Worm (Caenorhabditis elegans) whole organism, late embryonic: ENCODE data around the gene pfk-1.2.

Experiments
- C08G9.2 ChIP-seq: sonication (generic microtip); optimal IDR thresholded peaks from 2 replicates; lab custom pipeline; 2016; ENCODE audit warnings: mild to moderate bottlenecking, missing genetic modification characterization, moderate library complexity, missing compliant biosample characterization
- C38D4.7 ChIP-seq: fragments of 200-800 bp; sonication (Bioruptor generic); optimal IDR thresholded peaks from 2 replicates; lab custom pipeline; 2018; ENCODE audit warnings: mild to moderate bottlenecking, missing genetic modification characterization, moderate library complexity, missing compliant biosample characterization
- K09A11.1 ChIP-seq: sonication (generic microtip); optimal IDR thresholded peaks from 2 replicates; lab custom pipeline; 2017; ENCODE audit warnings: antibody characterized with exemption, mild to moderate bottlenecking, missing genetic modification characterization, missing compliant biosample characterization; ENCODE audit not compliant: insufficient read depth
- T23F11.4 ChIP-seq: fragments of 200-800 bp; sonication (Bioruptor generic); optimal IDR thresholded peaks from 2 replicates; lab custom pipeline; 2018; ENCODE audit warnings: mild to moderate bottlenecking, missing genetic modification characterization, missing compliant biosample characterization
- ahr-1 ChIP-seq: sonication (generic microtip); optimal IDR thresholded peaks from 2 replicates; lab custom pipeline; 2016; ENCODE audit warnings: missing genetic modification characterization, missing compliant biosample characterization
- ceh-14 ChIP-seq: sonication (generic microtip); optimal IDR thresholded peaks from 2 replicates; lab custom pipeline; 2016; ENCODE audit warnings: missing genotype, missing genetic modification characterization, missing compliant biosample characterization
- ceh-18 ChIP-seq: sonication (generic microtip); optimal IDR thresholded peaks from 2 replicates; lab custom pipeline; 2016; ENCODE audit warnings: missing genetic modification characterization, missing compliant biosample characterization
- ceh-19 ChIP-seq: fragments of 200-800 bp; sonication (Bioruptor generic); optimal IDR thresholded peaks from 2 replicates; lab custom pipeline; 2018; ENCODE audit warnings: mild to moderate bottlenecking, missing genetic modification characterization, missing compliant biosample characterization
- ceh-2 ChIP-seq: sonication (generic microtip); optimal IDR thresholded peaks from 2 replicates; lab custom pipeline; 2016; ENCODE audit warnings: missing genotype, missing genetic modification characterization, missing compliant biosample characterization
- ceh-22 ChIP-seq: sonication (generic microtip); optimal IDR thresholded peaks from 2 replicates; lab custom pipeline; 2017; ENCODE audit warnings: missing biosample characterization, missing genetic modification characterization
- ceh-31 ChIP-seq: sonication (generic microtip); optimal IDR thresholded peaks from 2 replicates; lab custom pipeline; 2016; ENCODE audit warnings: missing genetic modification characterization, missing compliant biosample characterization
- ceh-34 ChIP-seq: sonication (generic microtip); optimal IDR thresholded peaks from 2 replicates; lab custom pipeline; 2016; ENCODE audit warnings: mild to moderate bottlenecking, missing genetic modification characterization, missing compliant biosample characterization
- ceh-45 ChIP-seq: fragments of 200-800 bp; sonication (Bioruptor generic); IDR thresholded peaks from 2 replicates; pipeline ENCODE4 v1.3.6; 2022; ENCODE audit warnings: missing genetic modification reagents, missing genetic modification characterization, missing compliant biosample characterization
- ceh-48 ChIP-seq: sonication (generic microtip); optimal IDR thresholded peaks from 2 replicates; lab custom pipeline; 2016; ENCODE audit warnings: missing genetic modification characterization, inconsistent platforms, missing compliant biosample characterization
- ceh-6 ChIP-seq: fragments of 200-800 bp; sonication (Bioruptor generic); optimal IDR thresholded peaks from 2 replicates; lab custom pipeline; 2018; ENCODE audit warnings: mild to moderate bottlenecking, missing genetic modification characterization, missing compliant biosample characterization
- ceh-9 ChIP-seq: sonication (generic microtip); optimal IDR thresholded peaks from 2 replicates; lab custom pipeline; 2016; ENCODE audit warnings: mild to moderate bottlenecking, missing genetic modification characterization, inconsistent platforms, missing compliant biosample characterization
- che-1 ChIP-seq: sonication (generic microtip); optimal IDR thresholded peaks from 2 replicates; lab custom pipeline; 2016; ENCODE audit warnings: mild to moderate bottlenecking, missing genetic modification characterization, missing compliant biosample characterization
- dmd-4 ChIP-seq: sonication (generic microtip); optimal IDR thresholded peaks from 2 replicates; lab custom pipeline; 2016; ENCODE audit warnings: borderline replicate concordance, missing genetic modification characterization, missing compliant biosample characterization
- dve-1 ChIP-seq: sonication (generic microtip); optimal IDR thresholded peaks from 2 replicates; lab custom pipeline; 2017; ENCODE audit warnings: antibody characterized with exemption, mild to moderate bottlenecking, missing genetic modification characterization, missing compliant biosample characterization
- elt-2 ChIP-seq: sonication (generic microtip); optimal IDR thresholded peaks from 2 replicates; lab custom pipeline; 2016; ENCODE audit warnings: missing genetic modification reagents, missing genetic modification characterization, missing compliant biosample characterization
- elt-4 ChIP-seq: sonication (generic microtip); optimal IDR thresholded peaks from 2 replicates; lab custom pipeline; 2016; ENCODE audit warnings: missing genetic modification characterization, missing compliant biosample characterization
- fax-1 ChIP-seq: sonication (generic microtip); optimal IDR thresholded peaks from 2 replicates; lab custom pipeline; 2016; ENCODE audit warnings: missing genotype, missing genetic modification characterization, missing compliant biosample characterization
- fkh-10 ChIP-seq: fragments of 150-350 bp; optimal IDR thresholded peaks from 2 replicates; lab custom pipeline; 2014; ENCODE audit warnings: missing biosample characterization, missing genetic modification reagents, missing genetic modification characterization
- fkh-6 ChIP-seq: sonication (generic microtip); optimal IDR thresholded peaks from 2 replicates; lab custom pipeline; 2016; ENCODE audit warnings: missing genetic modification characterization, missing compliant biosample characterization
- gmeb-2 ChIP-seq: sonication (generic microtip); optimal IDR thresholded peaks from 2 replicates; lab custom pipeline; 2016; ENCODE audit warnings: missing genetic modification characterization, inconsistent platforms, missing compliant biosample characterization
- hlh-15 ChIP-seq: sonication (generic microtip); optimal IDR thresholded peaks from 2 replicates; lab custom pipeline; 2016; ENCODE audit warnings: missing genetic modification characterization, missing compliant biosample characterization
- hlh-30 ChIP-seq: sonication (generic microtip); optimal IDR thresholded peaks from 2 replicates; lab custom pipeline; 2017; ENCODE audit warnings: antibody characterized with exemption, missing genetic modification characterization, missing compliant biosample characterization; ENCODE audit not compliant: insufficient read depth
- hlh-6 ChIP-seq: sonication (generic microtip); optimal IDR thresholded peaks from 2 replicates; lab custom pipeline; 2016; ENCODE audit warnings: missing genotype, missing genetic modification characterization, missing compliant biosample characterization
- lim-6 ChIP-seq: sonication (generic microtip); optimal IDR thresholded peaks from 2 replicates; lab custom pipeline; 2016; ENCODE audit warnings: missing genetic modification characterization, missing compliant biosample characterization
- madf-2 ChIP-seq: sonication (generic microtip); optimal IDR thresholded peaks from 2 replicates; lab custom pipeline; 2017; ENCODE audit warnings: missing genetic modification characterization, missing compliant biosample characterization
- mec-3 ChIP-seq: sonication (generic microtip); optimal IDR thresholded peaks from 2 replicates; lab custom pipeline; 2016; ENCODE audit warnings: borderline replicate concordance, missing genetic modification characterization, missing compliant biosample characterization
- nfya-1 ChIP-seq: sonication (generic microtip); optimal IDR thresholded peaks from 2 replicates; lab custom pipeline; 2017; ENCODE audit warnings: missing genetic modification characterization, mild to moderate bottlenecking, missing compliant biosample characterization, antibody characterized with exemption, moderate library complexity
- nhr-11 ChIP-seq: fragments of 150-350 bp; optimal IDR thresholded peaks from 2 replicates; lab custom pipeline; 2014; ENCODE audit warnings: missing biosample characterization, missing genetic modification characterization
- npax-4 ChIP-seq: sonication (generic microtip); optimal IDR thresholded peaks from 2 replicates; lab custom pipeline; 2016; ENCODE audit warnings: missing genetic modification characterization, missing compliant biosample characterization
- odd-2 ChIP-seq: sonication (generic microtip); optimal IDR thresholded peaks from 2 replicates; lab custom pipeline; 2017; ENCODE audit warnings: antibody characterized with exemption, mild to moderate bottlenecking, missing genetic modification characterization, missing compliant biosample characterization
- pat-9 ChIP-seq: fragments of 200-800 bp; sonication (Bioruptor generic); optimal IDR thresholded peaks from 2 replicates; lab custom pipeline; 2018; ENCODE audit warnings: mild to moderate bottlenecking, missing genetic modification characterization, moderate library complexity, missing compliant biosample characterization
- pha-4 ChIP-seq: fragments of 150-350 bp; optimal IDR thresholded peaks from 2 replicates; lab custom pipeline; 2018; ENCODE audit warnings: missing biosample characterization, missing genetic modification reagents, missing genetic modification characterization
- pqm-1 ChIP-seq: sonication (generic microtip); optimal IDR thresholded peaks from 2 replicates; lab custom pipeline; 2016; ENCODE audit warnings: missing genetic modification characterization, missing compliant biosample characterization
- pros-1 ChIP-seq: fragments of 150-350 bp; optimal IDR thresholded peaks from 2 replicates; lab custom pipeline; 2014; ENCODE audit warnings: missing biosample characterization, missing genetic modification reagents, missing genetic modification characterization
- ref-2 ChIP-seq: sonication (generic microtip); optimal IDR thresholded peaks from 2 replicates; lab custom pipeline; 2016; ENCODE audit warnings: missing genetic modification characterization, missing compliant biosample characterization
- rnt-1 ChIP-seq: sonication (generic microtip); optimal IDR thresholded peaks from 2 replicates; lab custom pipeline; 2016; ENCODE audit warnings: missing genetic modification characterization, missing compliant biosample characterization
- sdc-2 ChIP-seq: sonication (generic microtip); optimal IDR thresholded peaks from 2 replicates; lab custom pipeline; 2016; ENCODE audit warnings: missing genotype, missing genetic modification characterization, missing compliant biosample characterization
- sox-2 ChIP-seq: fragments of 200-800 bp; sonication (Bioruptor generic); IDR thresholded peaks from 2 replicates; pipeline ENCODE4 v1.3.6; 2022; ENCODE audit warnings: missing genetic modification reagents, missing genetic modification characterization, missing compliant biosample characterization
- syd-9 ChIP-seq: sonication (generic microtip); optimal IDR thresholded peaks from 2 replicates; lab custom pipeline; 2016; ENCODE audit warnings: mild to moderate bottlenecking, missing genetic modification characterization, moderate library complexity, missing compliant biosample characterization
- tbx-7 ChIP-seq: sonication (generic microtip); optimal IDR thresholded peaks from 2 replicates; lab custom pipeline; 2016; ENCODE audit warnings: missing genotype, missing genetic modification characterization, missing compliant biosample characterization
- ttx-3 ChIP-seq: sonication (generic microtip); optimal IDR thresholded peaks from 2 replicates; lab custom pipeline; 2016; ENCODE audit warnings: missing genetic modification reagents, missing genetic modification characterization, missing compliant biosample characterization
- unc-42 ChIP-seq: sonication (generic microtip); optimal IDR thresholded peaks from 2 replicates; lab custom pipeline; 2016; ENCODE audit warnings: missing genotype, missing genetic modification characterization, missing compliant biosample characterization
- unc-86 ChIP-seq: sonication (generic microtip); optimal IDR thresholded peaks from 2 replicates; lab custom pipeline; 2016; ENCODE audit warnings: missing genetic modification characterization, missing compliant biosample characterization

Gene pfk-1.2

DNA sequence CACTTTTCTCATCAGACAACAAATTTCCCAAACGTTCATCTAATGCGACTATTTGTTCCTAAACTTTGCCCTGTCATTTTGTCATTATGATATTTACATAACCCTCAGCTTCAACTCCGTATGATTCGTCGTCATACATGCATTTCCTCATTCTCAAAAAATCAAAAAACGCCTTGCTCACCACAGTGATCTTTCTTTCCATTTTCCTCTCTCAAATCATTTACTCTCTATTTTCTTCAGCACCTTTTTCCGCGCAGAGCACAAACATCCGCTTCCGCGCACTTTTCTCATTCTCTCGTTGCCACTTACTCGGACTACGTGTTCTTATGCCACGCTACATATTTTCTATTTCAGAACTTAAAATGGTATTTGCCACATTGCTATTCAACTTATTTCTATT lies 45.4 kb downstream of the pfk-1.2 start, which contains the start of gene F25B3.2:
Gene F25B3.2 (plus strand): TSS at position 301 of the 400 bp plus-strand sequence.
- TF ChIP-seq nhr-11 (tag; lab: Kevin White, UChicago): no peak
- TF ChIP-seq fax-1 (tag; lab: Kevin White, UChicago): no peak
- TF ChIP-seq ceh-34 (tag; lab: Kevin White, UChicago): no peak
- TF ChIP-seq ttx-3: no peak
- TF ChIP-seq mec-3 (tag; lab: Kevin White, UChicago): no peak
- no peak for TF ChIP-seq C38D4.7 (GFP tag; lab: Kevin White, UChicago)
- TF ChIP-seq pat-9 (tag; lab: Kevin White, UChicago): no peak
- TF ChIP-seq ceh-19 (GFP tag; lab: Kevin White, UChicago): no peak
- no peak for TF ChIP-seq pros-1 (tag; lab: Kevin White, UChicago)
- TF ChIP-seq ceh-31 (tag; lab: Kevin White, UChicago): no peak
- no peak for TF ChIP-seq sox-2 (GFP tag; lab: Robert Waterston, UW)
- no peak for TF ChIP-seq ahr-1

DNA sequence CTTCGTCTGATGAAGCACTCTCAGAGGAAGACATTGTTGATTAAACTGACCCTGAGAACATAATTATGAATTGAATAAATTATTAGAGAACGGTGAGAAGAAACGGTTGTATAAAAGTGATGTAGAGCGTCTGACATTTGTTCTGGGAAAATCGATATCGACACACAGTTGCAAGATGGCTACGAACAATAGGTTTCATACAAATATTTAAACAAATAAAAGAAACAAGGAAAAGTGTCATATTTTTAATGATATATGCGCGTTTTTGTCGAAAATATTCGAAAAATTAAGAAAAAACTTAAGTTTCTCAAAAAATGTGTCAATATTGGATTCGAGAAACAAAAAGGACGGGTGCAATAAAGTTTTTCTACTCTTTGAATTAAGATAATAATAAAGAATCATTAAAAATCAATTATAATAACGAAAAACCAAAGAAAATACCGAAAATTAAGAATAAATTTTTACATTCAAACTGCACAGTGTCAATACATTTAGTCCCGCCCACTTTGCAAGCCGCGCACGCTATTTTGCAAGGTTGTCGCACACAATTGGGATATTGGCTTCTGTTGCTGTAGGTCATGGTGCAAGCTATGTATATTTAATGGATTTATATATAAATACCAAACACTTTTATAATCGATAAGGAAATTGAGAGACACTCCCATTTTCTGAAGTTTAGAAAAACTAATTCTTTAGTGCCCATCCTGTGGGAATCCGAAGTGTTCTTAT lies 51.2 kb downstream of the pfk-1.2 start, which contains the start of gene rtfo-1:
Gene rtfo-1 (minus strand): TSS at position 51 of the 729 bp plus-strand sequence.
- no peak for TF ChIP-seq npax-4 (tag; lab: Kevin White, UChicago)
- peak; percentile 46 for TF ChIP-seq ttx-3
- TF ChIP-seq ceh-31 (tag; lab: Kevin White, UChicago): peak; percentile 51
- peak; percentile 14 for TF ChIP-seq syd-9 (tag; lab: Kevin White, UChicago)
- no peak for TF ChIP-seq dve-1
- TF ChIP-seq pqm-1: no peak
- no peak for TF ChIP-seq ceh-6
- no peak for TF ChIP-seq hlh-30
- TF ChIP-seq dmd-4 (tag; lab: Kevin White, UChicago): no peak
- TF ChIP-seq pat-9 (tag; lab: Kevin White, UChicago): no peak
- TF ChIP-seq unc-42 (tag; lab: Kevin White, UChicago): no peak
- no peak for TF ChIP-seq fkh-10
- TF ChIP-seq ceh-22 (tag; lab: Kevin White, UChicago): no peak
- no peak for TF ChIP-seq elt-4
- TF ChIP-seq madf-2 (tag; lab: Kevin White, UChicago): peak; percentile 30
- TF ChIP-seq ceh-34 (tag; lab: Kevin White, UChicago): peak; percentile 24
- TF ChIP-seq T23F11.4: peak; percentile 42
- peak; percentile 59 for TF ChIP-seq ceh-14 (tag; lab: Kevin White, UChicago)
- no peak for TF ChIP-seq tbx-7 (tag; lab: Kevin White, UChicago)
- TF ChIP-seq ceh-48 (tag; lab: Kevin White, UChicago): peak; percentile 27
- no peak for TF ChIP-seq unc-86 (tag; lab: Kevin White, UChicago)
- TF ChIP-seq ceh-45 (GFP tag; lab: Robert Waterston, UW): no peak
- no peak for TF ChIP-seq ceh-18 (tag; lab: Kevin White, UChicago)
- TF ChIP-seq odd-2 (tag; lab: Kevin White, UChicago): peak; percentile 61
- TF ChIP-seq che-1 (tag; lab: Kevin White, UChicago): peak; percentile 44
- no peak for TF ChIP-seq rnt-1 (tag; lab: Kevin White, UChicago)
- TF ChIP-seq lim-6: no peak
- no peak for TF ChIP-seq mec-3 (tag; lab: Kevin White, UChicago)
- peak; percentile 13 for TF ChIP-seq fkh-6 (tag; lab: Kevin White, UChicago)
- peak; percentile 12 for TF ChIP-seq gmeb-2
- no peak for TF ChIP-seq hlh-15 (tag; lab: Kevin White, UChicago)
- peak; percentile 79 for TF ChIP-seq elt-2 (tag; lab: Kevin White, UChicago)
- TF ChIP-seq hlh-6 (tag; lab: Kevin White, UChicago): no peak
- TF ChIP-seq pha-4 (tag; lab: Kevin White, UChicago): no peak
- TF ChIP-seq ref-2: peak; percentile 11
- peak; percentile 57 for TF ChIP-seq ceh-2 (tag; lab: Kevin White, UChicago)
- peak; percentile 72 for TF ChIP-seq nfya-1 (tag; lab: Kevin White, UChicago)
- TF ChIP-seq K09A11.1: peak; percentile 75
- no peak for TF ChIP-seq C08G9.2 (tag; lab: Kevin White, UChicago)
- no peak for TF ChIP-seq ceh-9 (tag; lab: Kevin White, UChicago)
- no peak for TF ChIP-seq nhr-11 (tag; lab: Kevin White, UChicago)
- no peak for TF ChIP-seq sdc-2
